Fruit fly (Drosophila melanogaster) ovary, adult (tissue): ENCODE measurements around the gene B9d2.
A peak's percentile ranks its signal among the peaks of the same experiment; 100 is the strongest.

Source experiments
- CG17801 ChIP-seq: fragments of 200-800 bp; optimal IDR thresholded peaks from 2 replicates; lab custom pipeline; 2019; ENCODE audit warnings: missing biosample characterization, mild to moderate bottlenecking, missing genetic modification characterization, moderate library complexity; ENCODE audit not compliant: partially characterized antibody

The B9d2 gene

DNA sequence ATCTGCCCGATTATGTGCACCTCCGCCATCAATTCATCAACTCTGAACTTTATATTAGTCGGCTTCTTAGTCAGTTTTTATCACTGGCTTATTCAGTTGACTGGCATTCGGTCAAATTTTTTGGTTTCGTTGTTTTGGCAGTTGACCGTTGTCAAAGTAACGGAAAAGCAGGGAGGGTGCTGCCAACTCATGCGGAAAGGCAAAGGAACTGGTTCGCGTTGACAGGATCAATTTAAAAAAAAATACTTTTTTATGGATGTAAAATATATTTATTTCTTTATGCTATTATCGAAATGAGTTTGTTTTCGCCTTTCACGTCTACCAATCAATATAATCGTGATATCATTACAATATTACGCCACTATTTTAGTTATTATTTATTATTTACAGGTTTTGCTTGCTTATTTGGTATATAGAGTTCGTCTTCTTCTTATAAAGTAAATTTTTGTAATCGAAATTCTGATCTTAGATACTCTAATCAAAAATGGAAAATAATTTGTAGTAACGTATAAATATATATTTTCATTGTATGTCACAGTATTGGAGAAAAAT is at the start of gene B9d2, which contains the start of the genes tctn and CG9222:
B9d2 (minus strand) TSS at position 130 of the 552 bp plus-strand sequence.
tctn (minus strand) TSS at position 130 of the 552 bp plus-strand sequence.
CG9222 (plus strand) TSS at position 502 of the 552 bp plus-strand sequence.
- TF ChIP-seq CG17801 = no peak

DNA sequence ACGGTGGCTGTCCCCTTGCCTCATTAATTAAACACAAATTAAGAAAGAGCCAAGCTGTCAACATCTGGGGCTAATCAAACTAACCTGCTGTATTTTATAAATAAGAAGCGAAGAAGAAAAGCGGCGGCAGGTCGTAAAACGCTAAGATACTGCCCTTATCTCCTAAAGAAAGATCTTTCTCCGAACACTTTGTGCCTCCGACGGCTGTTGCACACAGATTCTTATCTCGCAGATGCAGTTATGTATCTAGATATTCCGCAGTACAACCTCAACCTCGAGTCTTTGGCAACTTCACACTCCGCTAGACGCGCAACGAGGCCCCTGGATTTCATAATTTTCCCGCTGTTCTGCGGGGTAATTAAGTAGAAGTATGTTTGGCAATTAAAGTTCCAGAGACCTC is 49.5 kb upstream of the B9d2 start:
- no peak for TF ChIP-seq CG17801

DNA sequence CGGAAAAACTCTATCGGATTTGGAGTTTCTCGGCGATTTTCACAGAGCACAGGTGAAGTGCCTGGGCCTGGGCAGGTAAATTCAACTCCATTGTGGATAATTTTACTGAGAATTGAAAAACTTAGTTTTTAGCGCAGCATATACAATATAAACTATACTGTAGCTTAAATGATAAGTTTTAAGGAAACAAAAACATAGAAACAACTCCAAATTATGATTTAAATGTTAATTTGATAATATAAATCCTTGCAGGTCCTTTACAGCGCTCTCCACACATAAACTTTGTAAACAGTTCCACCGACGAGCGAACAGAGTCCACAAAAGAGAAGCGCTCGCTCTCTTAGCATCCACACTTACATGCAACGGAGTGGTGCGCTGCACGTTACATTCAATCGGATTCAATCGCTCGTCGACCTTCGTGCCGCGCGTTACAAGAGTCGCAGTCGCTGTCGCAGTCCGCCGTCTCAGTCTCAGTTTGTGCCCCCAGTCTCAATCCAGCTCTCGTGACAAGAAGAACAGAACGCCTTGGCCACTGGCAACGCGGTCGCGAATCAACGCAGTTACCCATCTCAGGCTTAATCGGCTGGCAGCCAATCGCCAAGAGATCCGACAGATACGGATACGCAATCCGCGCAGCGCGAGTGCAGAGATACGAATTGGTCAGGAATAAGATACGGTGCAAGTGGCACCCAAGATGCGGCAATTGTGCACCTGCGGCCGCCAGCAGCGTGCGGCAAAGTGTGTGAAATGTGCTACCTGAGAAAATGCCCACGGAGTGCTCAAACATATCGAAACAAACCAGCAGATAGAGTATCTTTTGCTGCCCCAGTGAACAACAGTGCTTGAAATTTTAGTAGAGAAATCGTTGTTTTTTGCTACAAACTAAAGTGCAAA is 48.5 kb upstream of the B9d2 start, which contains the start of gene smal:
smal (plus strand) TSS at position 394 of the 894 bp plus-strand sequence.
- TF ChIP-seq CG17801 = no peak

DNA sequence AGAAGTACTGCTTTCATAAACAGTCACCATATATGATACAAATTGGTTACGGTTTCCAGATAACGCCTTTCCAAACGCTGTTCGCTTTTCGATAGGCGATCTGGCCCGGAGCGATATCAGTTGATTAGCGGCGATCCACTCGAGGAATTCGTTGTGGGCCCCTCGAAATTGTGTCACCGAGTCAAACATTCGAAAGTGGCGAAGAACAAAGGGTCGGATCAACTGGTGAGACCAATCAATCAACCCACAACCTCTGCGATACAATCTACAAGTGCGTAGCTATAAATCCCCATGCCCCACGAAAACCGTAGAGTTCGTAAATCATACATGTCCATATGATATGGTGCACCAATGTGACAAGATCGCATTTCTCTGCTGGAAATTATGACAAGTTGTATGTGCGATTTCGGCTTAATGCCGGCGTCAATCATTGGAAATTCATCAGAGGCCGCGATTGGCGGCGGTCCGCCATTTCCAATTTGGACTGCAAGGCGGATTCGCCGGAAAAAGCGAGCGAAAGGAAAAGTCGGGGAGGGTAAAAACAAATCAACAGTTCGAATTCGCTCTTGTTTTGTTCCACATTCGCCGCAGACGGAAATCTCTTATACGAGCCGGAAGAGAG is 47.8 kb upstream of the B9d2 start:
- no peak for TF ChIP-seq CG17801

DNA sequence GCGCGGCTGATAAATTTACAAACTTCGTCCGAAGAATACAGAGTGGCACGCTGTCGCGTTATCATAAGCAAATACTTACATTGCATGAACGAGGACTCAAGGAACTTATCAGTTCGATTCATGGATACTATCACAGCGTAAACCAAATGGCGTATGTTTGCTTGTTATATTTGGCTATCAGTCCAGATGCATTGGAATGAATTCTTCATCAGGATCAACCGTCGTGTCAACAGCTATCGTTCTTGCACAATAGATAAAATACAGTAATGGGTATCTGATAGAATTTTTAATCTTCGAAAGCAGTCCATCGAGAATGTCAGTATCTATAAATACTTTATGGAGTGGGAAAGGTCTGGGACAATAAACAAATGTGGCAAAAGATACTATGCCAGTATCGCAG is 46.7 kb upstream of the B9d2 start:
- no peak for TF ChIP-seq CG17801

DNA sequence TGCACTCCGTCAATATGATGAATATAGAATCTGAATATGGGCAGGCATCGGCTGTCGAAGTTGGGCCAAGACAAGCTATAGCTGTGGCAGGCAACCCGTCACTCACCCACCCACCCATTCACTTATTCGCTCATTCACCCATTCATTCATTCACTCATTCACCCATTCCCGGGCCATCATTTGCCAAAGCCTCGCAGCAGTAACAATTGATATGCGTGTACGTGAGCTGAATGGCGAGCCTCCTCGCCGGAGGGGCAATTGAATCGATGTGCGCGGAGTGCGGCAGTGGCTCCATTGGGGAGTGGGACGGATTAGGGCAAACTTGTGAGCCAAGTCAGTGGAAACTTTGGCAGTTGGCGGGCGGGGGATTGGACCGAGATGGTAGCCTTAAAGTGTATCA is 46.0 kb upstream of the B9d2 start:
- TF ChIP-seq CG17801 = no peak

DNA sequence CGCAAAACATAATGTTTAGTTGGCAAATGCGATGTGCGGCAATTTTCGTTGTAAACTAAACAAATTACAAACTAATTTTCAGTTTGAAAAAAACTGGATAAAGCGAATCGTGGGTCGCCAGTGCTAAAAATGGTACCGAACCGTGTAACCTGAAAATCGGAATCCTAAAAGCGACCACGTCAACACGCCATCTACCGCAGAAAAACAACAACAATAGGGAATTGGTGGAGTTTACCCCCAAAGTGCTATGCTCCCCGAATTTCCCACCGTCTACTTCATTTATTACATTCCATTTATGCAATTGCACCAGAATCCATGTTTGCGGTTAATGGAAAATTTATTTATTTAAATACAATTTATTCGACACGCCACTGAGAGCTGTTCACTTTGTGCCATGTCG is 42.5 kb upstream of the B9d2 start:
- no peak for TF ChIP-seq CG17801

DNA sequence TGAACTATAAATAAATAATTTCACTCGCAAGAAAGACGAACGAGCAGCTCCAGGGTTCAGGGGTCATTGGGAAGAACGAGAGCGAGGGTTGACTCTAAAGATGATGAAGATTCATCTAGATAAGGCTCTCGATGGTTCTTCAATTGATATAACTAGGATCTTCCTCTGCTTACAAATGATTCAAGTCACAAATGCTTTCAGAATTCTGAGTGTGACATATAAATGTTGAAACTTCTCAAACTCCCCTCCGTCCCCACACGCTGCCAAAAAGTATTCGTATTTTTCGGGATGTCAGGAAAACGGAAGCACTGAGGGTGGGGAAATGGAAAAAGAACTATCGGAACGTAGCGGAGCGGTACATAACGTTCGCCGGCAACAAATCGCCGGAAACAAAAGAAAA is 40.7 kb upstream of the B9d2 start:
- TF ChIP-seq CG17801 = no peak

DNA sequence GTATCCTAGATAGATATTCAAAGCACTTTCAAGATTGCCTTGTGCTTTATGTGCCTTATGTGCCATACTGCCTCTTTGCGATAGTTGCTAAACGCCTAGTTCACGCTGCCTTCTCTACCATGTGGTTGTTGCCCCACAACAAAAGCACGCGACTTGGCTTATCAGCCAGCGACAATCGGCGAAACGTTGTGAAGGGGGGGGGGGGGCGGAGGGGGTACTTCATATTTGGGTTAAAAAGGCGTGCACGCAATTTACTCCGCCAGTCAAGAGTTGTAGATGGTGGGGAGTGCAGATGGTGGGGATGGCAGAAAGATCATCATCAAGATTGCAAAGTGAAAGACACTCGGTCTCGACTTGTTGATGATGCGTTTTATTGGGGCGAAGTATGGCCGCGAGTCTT is 38.7 kb upstream of the B9d2 start:
- TF ChIP-seq CG17801 = no peak

DNA sequence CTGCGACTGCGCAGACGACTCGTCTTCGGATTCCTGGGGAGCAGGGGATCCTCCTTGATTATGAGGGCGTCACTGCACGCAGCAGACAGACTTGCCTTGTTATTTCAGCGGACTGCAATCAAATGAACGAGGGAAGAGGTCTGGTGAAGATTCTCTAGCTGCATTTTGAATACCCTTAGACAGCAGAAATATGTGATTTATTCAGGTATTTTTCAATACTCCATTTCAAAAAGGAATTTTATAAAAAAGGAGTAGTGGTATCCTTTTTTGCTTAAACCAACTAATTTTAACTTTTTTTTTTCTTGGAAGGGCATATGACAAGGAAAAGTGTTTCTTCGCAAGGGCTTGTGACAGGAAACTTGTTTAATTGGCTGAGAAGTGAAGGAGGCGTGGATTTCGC is 35.2 kb upstream of the B9d2 start:
- TF ChIP-seq CG17801 = no peak

DNA sequence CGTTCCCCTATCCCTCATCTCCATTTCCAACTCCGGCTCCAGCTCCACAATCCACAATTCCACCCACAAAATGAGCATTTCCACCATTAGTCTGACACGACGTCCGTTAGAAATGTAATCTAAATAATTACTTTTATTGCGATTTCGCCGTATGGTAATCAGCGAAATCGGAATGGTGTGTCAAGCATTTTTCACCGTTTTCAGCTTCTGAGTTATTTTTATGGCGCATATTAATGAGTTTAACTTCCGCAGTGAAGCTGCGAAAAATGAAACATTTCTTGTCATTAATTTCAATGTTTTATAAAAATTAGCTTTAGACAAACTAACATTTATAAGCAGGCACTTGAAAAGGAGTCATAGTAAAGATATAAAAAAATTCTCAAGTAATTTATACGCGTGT is 29.6 kb upstream of the B9d2 start, which contains the start of gene CG13989:
CG13989 (plus strand) TSS at position 301 of the 400 bp plus-strand sequence.
- TF ChIP-seq CG17801 = no peak

DNA sequence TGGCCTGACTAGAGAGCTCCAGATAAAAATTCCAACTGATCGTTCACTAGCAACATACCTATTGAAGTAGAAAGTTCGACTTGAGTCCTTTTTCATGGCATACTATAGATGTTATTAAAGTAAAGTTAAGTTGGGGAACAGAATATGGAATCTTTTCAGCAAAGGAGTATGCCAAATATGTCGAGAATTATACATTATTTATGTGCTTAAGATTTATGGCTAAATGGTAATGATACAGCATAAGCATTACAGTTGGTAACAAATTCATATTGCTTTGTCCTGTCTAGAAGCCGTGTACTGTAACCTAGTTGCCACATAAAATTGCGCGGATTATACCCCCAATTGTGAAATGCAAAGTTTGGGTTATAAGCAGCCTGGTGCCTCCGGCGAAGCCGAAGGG is 24.6 kb upstream of the B9d2 start, which contains the start of gene CG31639:
CG31639 (minus strand) TSS at position 101 of the 400 bp plus-strand sequence.
- no peak for TF ChIP-seq CG17801

DNA sequence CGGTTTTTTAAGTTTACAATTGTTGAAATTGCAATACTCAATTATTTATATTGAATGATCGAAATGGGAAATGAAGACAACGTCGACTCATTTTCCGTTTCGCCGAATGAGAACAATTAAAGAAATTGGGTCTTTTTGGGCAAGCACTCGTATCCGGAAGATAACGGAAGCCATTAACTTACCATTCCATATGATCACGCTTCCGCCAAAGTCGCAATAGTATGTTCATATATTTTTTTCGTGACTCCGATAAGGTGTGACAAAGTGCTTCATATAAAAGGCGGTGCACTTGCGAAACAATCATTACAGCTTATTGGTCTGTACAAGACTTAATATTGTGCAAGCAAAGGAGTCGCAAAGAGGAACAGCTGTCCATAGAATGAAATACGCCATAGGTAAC is 21.2 kb upstream of the B9d2 start, which contains the start of gene Muc26B:
Muc26B (plus strand) TSS at position 301 of the 400 bp plus-strand sequence.
- TF ChIP-seq CG17801 = no peak

DNA sequence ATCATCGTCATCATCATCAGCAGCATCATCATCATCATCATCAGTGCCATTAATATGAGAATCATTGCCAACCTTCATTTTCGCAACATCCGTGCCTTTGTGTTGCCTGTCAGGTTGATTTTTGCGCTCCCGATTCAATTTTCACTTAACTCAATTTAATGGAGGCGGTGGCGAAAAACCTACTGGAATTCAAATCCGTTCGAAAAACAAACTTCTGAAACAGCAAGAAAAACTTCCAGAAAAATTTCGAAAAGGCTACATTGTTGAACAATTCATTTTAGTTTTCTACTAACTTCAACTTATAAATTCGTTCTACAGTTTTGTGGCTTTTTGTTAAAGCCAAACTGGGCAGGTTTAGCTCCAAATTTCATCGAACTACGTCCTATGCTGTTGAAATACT is 8.6 kb upstream of the B9d2 start, which contains the start of gene CG13991:
CG13991 (plus strand) TSS at position 301 of the 400 bp plus-strand sequence.
- no peak for TF ChIP-seq CG17801

DNA sequence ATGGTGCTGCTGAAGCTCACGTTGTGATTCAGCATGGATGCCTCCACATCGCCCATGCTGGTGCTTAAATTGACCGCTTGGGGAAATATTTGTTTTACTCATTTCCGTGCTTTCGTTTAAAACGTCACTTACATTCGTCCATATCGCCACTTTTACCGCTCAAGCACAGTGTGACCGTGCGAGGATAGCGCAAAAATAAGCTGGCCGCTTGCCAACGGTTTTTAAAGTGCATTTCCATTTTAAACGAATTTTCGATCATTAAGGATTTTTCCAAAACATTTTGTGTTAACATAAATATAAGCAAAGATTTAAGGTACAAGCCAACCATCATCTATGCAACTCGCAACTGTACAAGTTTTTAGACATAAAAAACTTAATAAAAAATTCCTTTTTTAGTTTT is 3.0 kb downstream of the B9d2 start, which contains the start of gene WDR79:
WDR79 (minus strand) TSS at position 298 of the 400 bp plus-strand sequence.
- no peak for TF ChIP-seq CG17801

DNA sequence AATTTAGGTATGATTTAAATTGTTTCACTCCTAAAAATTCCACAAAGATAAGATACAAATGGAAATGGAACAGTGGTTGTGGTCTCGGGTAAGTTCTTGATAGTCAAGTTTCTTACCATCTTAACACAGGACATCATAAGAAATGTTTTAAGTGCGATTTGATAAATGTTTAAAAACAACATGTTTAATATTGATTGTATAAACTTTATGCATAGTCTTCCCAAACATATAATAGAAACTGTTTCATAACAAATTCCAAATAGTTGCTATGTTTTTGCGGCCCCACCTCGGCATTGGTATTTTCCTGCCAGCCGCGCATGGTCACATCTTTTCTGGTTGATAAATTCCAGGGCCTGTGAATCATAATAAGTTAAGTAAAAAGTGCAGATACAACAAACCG is 5.6 kb downstream of the B9d2 start, which contains the start of gene Arpc4:
Arpc4 (plus strand) TSS at position 318 of the 400 bp plus-strand sequence.
- TF ChIP-seq CG17801 = peak; percentile 23

DNA sequence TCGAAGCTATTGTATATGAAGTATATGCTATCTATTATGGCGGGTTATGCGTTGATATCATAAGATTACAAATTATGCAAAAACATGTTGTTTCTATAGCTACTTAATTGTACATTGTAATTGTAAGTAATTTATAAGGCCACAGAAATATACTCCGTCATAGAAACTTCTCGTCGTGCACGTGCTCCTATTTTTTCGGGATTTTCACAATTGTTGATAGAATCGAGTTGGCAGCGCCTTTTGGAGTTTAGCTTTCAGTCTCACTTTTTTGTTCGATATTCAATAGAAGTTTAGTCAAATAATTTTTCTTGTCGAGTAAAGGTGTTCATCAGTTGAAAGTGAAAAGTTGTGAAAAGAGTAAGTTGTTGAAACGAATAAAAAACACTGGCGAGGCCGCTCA is 12.2 kb downstream of the B9d2 start, which contains the start of gene CG31642:
CG31642 (plus strand) TSS at position 301 of the 400 bp plus-strand sequence.
- no peak for TF ChIP-seq CG17801
